Worm (Caenorhabditis elegans) whole organism, late embryonic: ENCODE data around the gene B0222.5.

ENCODE experiments used
- C38D4.7 ChIP-seq: fragments of 200-800 bp; sonication (Bioruptor generic); optimal IDR thresholded peaks from 2 replicates; lab custom pipeline; 2018; ENCODE audit warnings: mild to moderate bottlenecking, missing genetic modification characterization, moderate library complexity, missing compliant biosample characterization
- ceh-30 ChIP-seq: fragments of 150-350 bp; optimal IDR thresholded peaks from 2 replicates; lab custom pipeline; 2014; ENCODE audit warnings: missing biosample characterization, missing genetic modification characterization
- ceh-34 ChIP-seq: sonication (generic microtip); optimal IDR thresholded peaks from 2 replicates; lab custom pipeline; 2016; ENCODE audit warnings: mild to moderate bottlenecking, missing genetic modification characterization, missing compliant biosample characterization
- ceh-48 ChIP-seq: sonication (generic microtip); optimal IDR thresholded peaks from 2 replicates; lab custom pipeline; 2016; ENCODE audit warnings: missing genetic modification characterization, inconsistent platforms, missing compliant biosample characterization
- che-1 ChIP-seq: sonication (generic microtip); optimal IDR thresholded peaks from 2 replicates; lab custom pipeline; 2016; ENCODE audit warnings: mild to moderate bottlenecking, missing genetic modification characterization, missing compliant biosample characterization
- dve-1 ChIP-seq: sonication (generic microtip); optimal IDR thresholded peaks from 2 replicates; lab custom pipeline; 2017; ENCODE audit warnings: antibody characterized with exemption, mild to moderate bottlenecking, missing genetic modification characterization, missing compliant biosample characterization
- elt-4 ChIP-seq: sonication (generic microtip); optimal IDR thresholded peaks from 2 replicates; lab custom pipeline; 2016; ENCODE audit warnings: missing genetic modification characterization, missing compliant biosample characterization
- fkh-10 ChIP-seq: fragments of 150-350 bp; optimal IDR thresholded peaks from 2 replicates; lab custom pipeline; 2014; ENCODE audit warnings: missing biosample characterization, missing genetic modification reagents, missing genetic modification characterization
- hlh-13 ChIP-seq: fragments of 200-800 bp; sonication (Bioruptor generic); optimal IDR thresholded peaks from 2 replicates; lab custom pipeline; 2018; ENCODE audit warnings: mild to moderate bottlenecking, missing genetic modification characterization, missing compliant biosample characterization
- hlh-6 ChIP-seq: sonication (generic microtip); optimal IDR thresholded peaks from 2 replicates; lab custom pipeline; 2016; ENCODE audit warnings: missing genotype, missing genetic modification characterization, missing compliant biosample characterization
- nhr-232 ChIP-seq: sonication (generic microtip); optimal IDR thresholded peaks from 2 replicates; lab custom pipeline; 2016; ENCODE audit warnings: missing genetic modification characterization, missing compliant biosample characterization
- pqm-1 ChIP-seq: sonication (generic microtip); optimal IDR thresholded peaks from 2 replicates; lab custom pipeline; 2016; ENCODE audit warnings: missing genetic modification characterization, missing compliant biosample characterization
- pros-1 ChIP-seq: fragments of 150-350 bp; optimal IDR thresholded peaks from 2 replicates; lab custom pipeline; 2014; ENCODE audit warnings: missing biosample characterization, missing genetic modification reagents, missing genetic modification characterization
- ref-2 ChIP-seq: sonication (generic microtip); optimal IDR thresholded peaks from 2 replicates; lab custom pipeline; 2016; ENCODE audit warnings: missing genetic modification characterization, missing compliant biosample characterization
- rnt-1 ChIP-seq: sonication (generic microtip); optimal IDR thresholded peaks from 2 replicates; lab custom pipeline; 2016; ENCODE audit warnings: missing genetic modification characterization, missing compliant biosample characterization
- sdc-2 ChIP-seq: sonication (generic microtip); optimal IDR thresholded peaks from 2 replicates; lab custom pipeline; 2016; ENCODE audit warnings: missing genotype, missing genetic modification characterization, missing compliant biosample characterization
- tbx-2 ChIP-seq: sonication (generic microtip); optimal IDR thresholded peaks from 2 replicates; lab custom pipeline; 2016; ENCODE audit warnings: missing genetic modification characterization, missing compliant biosample characterization
- tbx-7 ChIP-seq: sonication (generic microtip); optimal IDR thresholded peaks from 2 replicates; lab custom pipeline; 2016; ENCODE audit warnings: missing genotype, missing genetic modification characterization, missing compliant biosample characterization

Gene B0222.5

ce11 chrV:9108219-9108618 is 46.5 kb downstream of the B0222.5 start, which contains the start of gene F21C10.18:
Gene F21C10.18, plus strand, starts transcription at chrV:9108519.
- no peak for TF ChIP-seq pqm-1 (tag; lab: Kevin White, UChicago)
- TF ChIP-seq ceh-30 (tag; lab: Kevin White, UChicago) = no peak
- no peak for TF ChIP-seq hlh-13 (GFP tag; lab: Kevin White, UChicago)
- TF ChIP-seq rnt-1 (tag; lab: Kevin White, UChicago) = no peak
- no peak for TF ChIP-seq che-1 (tag; lab: Kevin White, UChicago)
- no peak for TF ChIP-seq pros-1 (tag; lab: Kevin White, UChicago)
- TF ChIP-seq sdc-2 (tag; lab: Kevin White, UChicago) = no peak
- no peak for TF ChIP-seq C38D4.7 (GFP tag; lab: Kevin White, UChicago)
- TF ChIP-seq elt-4 (tag; lab: Kevin White, UChicago) = no peak
- TF ChIP-seq hlh-6 (tag; lab: Kevin White, UChicago) = no peak
- TF ChIP-seq dve-1 (tag; lab: Kevin White, UChicago) = no peak
- no peak for TF ChIP-seq ceh-48
- TF ChIP-seq ref-2 (tag; lab: Kevin White, UChicago) = no peak
- no peak for TF ChIP-seq fkh-10
- no peak for TF ChIP-seq tbx-7 (tag; lab: Kevin White, UChicago)
- TF ChIP-seq ceh-34 (tag; lab: Kevin White, UChicago) = no peak
- TF ChIP-seq nhr-232 (tag; lab: Kevin White, UChicago) = no peak
- TF ChIP-seq tbx-2 (tag; lab: Kevin White, UChicago) = no peak
